Fruit fly (Drosophila melanogaster) whole organism, embryonic: ENCODE measurements around the gene Muted.

Source experiments
- CG13123 ChIP-seq: fragments of 200-800 bp; sonication (Bioruptor generic); optimal IDR thresholded peaks from 2 replicates; lab custom pipeline; 2016; ENCODE audit warnings: missing biosample characterization, missing genetic modification characterization
- CG13624 ChIP-seq: fragments of 200-800 bp; sonication (Bioruptor generic); optimal IDR thresholded peaks from 2 replicates; lab custom pipeline; 2016; ENCODE audit warnings: missing biosample characterization, missing genetic modification characterization
- CG14050 ChIP-seq: fragments of 200-800 bp; sonication (Bioruptor generic); IDR thresholded peaks from 3 replicates; pipeline ENCODE4 v1.3.6; 2022; ENCODE audit warnings: missing biosample characterization, missing genetic modification characterization
- CG14667 ChIP-seq: fragments of 200-800 bp; sonication (Bioruptor generic); IDR thresholded peaks from 2 replicates; pipeline ENCODE4 v1.3.6; 2022; ENCODE audit warnings: missing biosample characterization, missing genetic modification characterization
- CG14710 ChIP-seq: fragments of 200-800 bp; sonication (Bioruptor generic); optimal IDR thresholded peaks from 3 replicates; lab custom pipeline; 2019; ENCODE audit warnings: missing biosample characterization, mild to moderate bottlenecking, missing genetic modification characterization, moderate library complexity
- CG14860 ChIP-seq: fragments of 200-800 bp; sonication (Bioruptor generic); IDR thresholded peaks from 3 replicates; pipeline ENCODE4 v1.3.6; 2022; ENCODE audit warnings: missing biosample characterization, missing genetic modification characterization; ENCODE audit not compliant: partially characterized antibody
- CG16815 ChIP-seq: fragments of 200-800 bp; sonication (Bioruptor generic); optimal IDR thresholded peaks from 3 replicates; lab custom pipeline; 2017; ENCODE audit warnings: missing biosample characterization, mild to moderate bottlenecking, missing genetic modification characterization
- CG17328 ChIP-seq: fragments of 200-800 bp; sonication (Bioruptor generic); IDR thresholded peaks from 2 replicates; pipeline ENCODE4 v1.3.6; 2022; ENCODE audit warnings: missing biosample characterization, missing genetic modification characterization
- CG17568 ChIP-seq: fragments of 200-800 bp; sonication (Bioruptor generic); optimal IDR thresholded peaks from 2 replicates; lab custom pipeline; 2018; ENCODE audit warnings: missing biosample characterization, mild to moderate bottlenecking, missing genetic modification characterization, moderate library complexity
- CG18599 ChIP-seq: fragments of 200-800 bp; sonication (Bioruptor generic); optimal IDR thresholded peaks from 3 replicates; lab custom pipeline; 2017; ENCODE audit warnings: missing biosample characterization, missing genetic modification characterization, mild to moderate bottlenecking, moderate library complexity, missing genetic modification reagents
- CG18764 ChIP-seq: fragments of 200-800 bp; sonication (Bioruptor generic); optimal IDR thresholded peaks from 3 replicates; lab custom pipeline; 2016; ENCODE audit warnings: missing biosample characterization, missing genetic modification characterization
- CG2116 ChIP-seq: fragments of 200-800 bp; sonication (Bioruptor generic); optimal IDR thresholded peaks from 3 replicates; lab custom pipeline; 2018; ENCODE audit warnings: missing biosample characterization, mild to moderate bottlenecking, missing genetic modification characterization
- CG31224 ChIP-seq: fragments of 200-800 bp; sonication (Bioruptor generic); IDR thresholded peaks from 2 replicates; pipeline ENCODE4 v1.3.6; 2022; ENCODE audit warnings: missing biosample characterization, missing genetic modification characterization
- CG3407 ChIP-seq: fragments of 200-800 bp; sonication (Bioruptor generic); optimal IDR thresholded peaks from 2 replicates; lab custom pipeline; 2018; ENCODE audit warnings: missing biosample characterization, mild to moderate bottlenecking, missing genetic modification characterization
- CG4617 ChIP-seq: fragments of 200-800 bp; sonication (Bioruptor generic); optimal IDR thresholded peaks from 3 replicates; lab custom pipeline; 2016; ENCODE audit warnings: missing biosample characterization, missing genetic modification characterization, borderline replicate concordance
- CG5180 ChIP-seq: fragments of 200-800 bp; sonication (Bioruptor generic); optimal IDR thresholded peaks from 3 replicates; lab custom pipeline; 2017; ENCODE audit warnings: missing biosample characterization, missing genetic modification characterization, mild to moderate bottlenecking, moderate library complexity, missing genetic modification reagents
- CG6272 ChIP-seq: fragments of 200-800 bp; sonication (Bioruptor generic); IDR thresholded peaks from 2 replicates; pipeline ENCODE4 v1.3.6; 2022; ENCODE audit warnings: missing biosample characterization, missing genetic modification characterization
- CG6791 ChIP-seq: fragments of 200-800 bp; sonication (Bioruptor generic); IDR thresholded peaks from 3 replicates; pipeline ENCODE4 v1.3.6; 2022; ENCODE audit warnings: missing biosample characterization, missing genetic modification characterization; ENCODE audit not compliant: partially characterized antibody
- CG7357 ChIP-seq: fragments of 200-800 bp; sonication (Bioruptor generic); IDR thresholded peaks from 3 replicates; pipeline ENCODE4 v1.3.6; 2022; ENCODE audit warnings: missing biosample characterization, missing genetic modification characterization
- CTCF ChIP-seq: fragments of 200-800 bp; sonication (Bioruptor generic); optimal IDR thresholded peaks from 2 replicates; lab custom pipeline; 2017; ENCODE audit warnings: missing biosample characterization, mild to moderate bottlenecking, missing genetic modification characterization, moderate library complexity
- CkIIα-i1 ChIP-seq: fragments of 200-800 bp; sonication (Bioruptor generic); IDR thresholded peaks from 2 replicates; pipeline ENCODE4 v1.3.6; 2022; ENCODE audit warnings: missing biosample characterization, missing genetic modification characterization
- D ChIP-seq, 2 experiments: fragments of 200-800 bp in 1 of 2; fragments of >200 bp in 1 of 2; sonication (Bioruptor generic) in 1 of 2; optimal IDR thresholded peaks; 2 replicates in 1 of 2; 3 replicates in 1 of 2; lab custom pipeline; 2017; ENCODE audit warnings: mild to moderate bottlenecking in 1 of 2, missing biosample characterization in 1 of 2, missing genetic modification characterization in 1 of 2, missing genetic modification reagents in 1 of 2
- Dip3 ChIP-seq: fragments of 200-800 bp; sonication (Bioruptor generic); optimal IDR thresholded peaks from 3 replicates; lab custom pipeline; 2016; ENCODE audit warnings: missing biosample characterization, missing genetic modification characterization
- Doc3 ChIP-seq: fragments of 200-800 bp; sonication (Bioruptor generic); IDR thresholded peaks from 3 replicates; pipeline ENCODE4 v1.3.6; 2022; ENCODE audit warnings: missing biosample characterization, missing genetic modification characterization; ENCODE audit not compliant: partially characterized antibody
- Elba2 ChIP-seq: fragments of 200-800 bp; sonication (Bioruptor generic); optimal IDR thresholded peaks from 3 replicates; lab custom pipeline; 2016; ENCODE audit warnings: missing biosample characterization, missing genetic modification characterization
- HLH3B ChIP-seq: fragments of 200-800 bp; sonication (Bioruptor generic); IDR thresholded peaks from 2 replicates; pipeline ENCODE4 v1.3.6; 2022; ENCODE audit warnings: missing biosample characterization, missing genetic modification characterization
- Hr78 ChIP-seq, 2 experiments: fragments of 200-800 bp in 1 of 2; fragments of >200 bp in 1 of 2; sonication (Bioruptor generic) in 1 of 2; optimal IDR thresholded peaks; 2 replicates each; lab custom pipeline; 2017 to 2019; ENCODE audit warnings: missing biosample characterization in 2 of 2, missing genetic modification characterization in 2 of 2, mild to moderate bottlenecking in 1 of 2, moderate library complexity in 1 of 2
- MBD-R2 ChIP-seq: fragments of 200-800 bp; sonication (Bioruptor generic); IDR thresholded peaks from 2 replicates; pipeline ENCODE4 v1.3.6; 2022; ENCODE audit warnings: missing biosample characterization, missing genetic modification characterization
- NK7.1 ChIP-seq: fragments of 200-800 bp; sonication (Bioruptor generic); optimal IDR thresholded peaks from 3 replicates; lab custom pipeline; 2016; ENCODE audit warnings: missing biosample characterization, missing genetic modification characterization
- Poxn ChIP-seq: fragments of 200-800 bp; sonication (Bioruptor generic); IDR thresholded peaks from 2 replicates; pipeline ENCODE4 v1.3.6; 2022; ENCODE audit warnings: missing biosample characterization, missing genetic modification characterization
- Spps ChIP-seq: fragments of 200-800 bp; sonication (Bioruptor generic); optimal IDR thresholded peaks from 2 replicates; lab custom pipeline; 2018; ENCODE audit warnings: missing biosample characterization, mild to moderate bottlenecking, missing genetic modification characterization
- al ChIP-seq: fragments of 200-800 bp; sonication (Bioruptor generic); IDR thresholded peaks from 2 replicates; pipeline ENCODE4 v1.3.6; 2022; ENCODE audit warnings: missing biosample characterization, missing genetic modification characterization
- amos ChIP-seq: fragments of 200-800 bp; sonication (Bioruptor generic); IDR thresholded peaks from 2 replicates; pipeline ENCODE4 v1.3.6; 2022; ENCODE audit warnings: missing biosample characterization, missing genetic modification characterization; ENCODE audit not compliant: partially characterized antibody
- caup ChIP-seq: fragments of 200-800 bp; sonication (Bioruptor generic); optimal IDR thresholded peaks from 3 replicates; lab custom pipeline; 2017; ENCODE audit warnings: missing biosample characterization, mild to moderate bottlenecking, missing genetic modification characterization, moderate library complexity; ENCODE audit not compliant: severe bottlenecking
- chif ChIP-seq, 2 experiments: fragments of 200-800 bp; sonication (Bioruptor generic); optimal IDR thresholded peaks; 3 replicates each; lab custom pipeline; 2016; ENCODE audit warnings: missing biosample characterization in 2 of 2, missing genetic modification characterization in 2 of 2
- corto ChIP-seq: fragments of 200-800 bp; sonication (Bioruptor generic); optimal IDR thresholded peaks from 2 replicates; lab custom pipeline; 2016; ENCODE audit warnings: missing biosample characterization, mild to moderate bottlenecking, missing genetic modification characterization, moderate library complexity
- en ChIP-seq: fragments of 200-800 bp; sonication (Bioruptor generic); optimal IDR thresholded peaks from 2 replicates; lab custom pipeline; 2016; ENCODE audit warnings: missing biosample characterization, missing genetic modification characterization
- insv ChIP-seq, 2 experiments: fragments of 200-800 bp; sonication (Bioruptor generic); optimal IDR thresholded peaks; 3 replicates each; lab custom pipeline; 2016 to 2018; ENCODE audit warnings: missing biosample characterization in 2 of 2, missing genetic modification characterization in 2 of 2
- lab ChIP-seq: fragments of 200-800 bp; sonication (Bioruptor generic); optimal IDR thresholded peaks from 3 replicates; lab custom pipeline; 2017; ENCODE audit warnings: missing biosample characterization, missing genetic modification characterization, mild to moderate bottlenecking, moderate library complexity, missing genetic modification reagents
- maf-S ChIP-seq: fragments of 200-800 bp; sonication (Bioruptor generic); optimal IDR thresholded peaks from 2 replicates; lab custom pipeline; 2016; ENCODE audit warnings: missing biosample characterization, missing genetic modification characterization
- mam ChIP-seq: fragments of 200-800 bp; sonication (Bioruptor generic); optimal IDR thresholded peaks from 3 replicates; lab custom pipeline; 2016; ENCODE audit warnings: missing biosample characterization, missing genetic modification characterization
- nerfin-2 ChIP-seq: fragments of 200-800 bp; sonication (Bioruptor generic); IDR thresholded peaks from 2 replicates; pipeline ENCODE4 v1.3.6; 2022; ENCODE audit warnings: missing biosample characterization, missing genetic modification characterization; ENCODE audit not compliant: partially characterized antibody
- pb ChIP-seq: fragments of 200-800 bp; sonication (Bioruptor generic); optimal IDR thresholded peaks from 3 replicates; lab custom pipeline; 2016; ENCODE audit warnings: missing biosample characterization, missing genetic modification characterization
- stwl ChIP-seq: fragments of 200-800 bp; sonication (Bioruptor generic); optimal IDR thresholded peaks from 3 replicates; lab custom pipeline; 2018; ENCODE audit warnings: missing biosample characterization, mild to moderate bottlenecking, missing genetic modification characterization, moderate library complexity
- trem ChIP-seq: fragments of 200-800 bp; optimal IDR thresholded peaks from 3 replicates; lab custom pipeline; 2019; ENCODE audit warnings: missing biosample characterization, mild to moderate bottlenecking, missing genetic modification characterization, moderate library complexity
- usp ChIP-seq: fragments of >200 bp; optimal IDR thresholded peaks from 2 replicates; lab custom pipeline; 2017; ENCODE audit warnings: missing biosample characterization, missing genetic modification characterization
- wor ChIP-seq: fragments of 200-800 bp; sonication (Bioruptor generic); IDR thresholded peaks from 2 replicates; pipeline ENCODE4 v1.3.6; 2022; ENCODE audit warnings: missing biosample characterization, missing genetic modification characterization
- yki ChIP-seq: fragments of >200 bp; optimal IDR thresholded peaks from 3 replicates; lab custom pipeline; 2018

Gene Muted

DNA sequence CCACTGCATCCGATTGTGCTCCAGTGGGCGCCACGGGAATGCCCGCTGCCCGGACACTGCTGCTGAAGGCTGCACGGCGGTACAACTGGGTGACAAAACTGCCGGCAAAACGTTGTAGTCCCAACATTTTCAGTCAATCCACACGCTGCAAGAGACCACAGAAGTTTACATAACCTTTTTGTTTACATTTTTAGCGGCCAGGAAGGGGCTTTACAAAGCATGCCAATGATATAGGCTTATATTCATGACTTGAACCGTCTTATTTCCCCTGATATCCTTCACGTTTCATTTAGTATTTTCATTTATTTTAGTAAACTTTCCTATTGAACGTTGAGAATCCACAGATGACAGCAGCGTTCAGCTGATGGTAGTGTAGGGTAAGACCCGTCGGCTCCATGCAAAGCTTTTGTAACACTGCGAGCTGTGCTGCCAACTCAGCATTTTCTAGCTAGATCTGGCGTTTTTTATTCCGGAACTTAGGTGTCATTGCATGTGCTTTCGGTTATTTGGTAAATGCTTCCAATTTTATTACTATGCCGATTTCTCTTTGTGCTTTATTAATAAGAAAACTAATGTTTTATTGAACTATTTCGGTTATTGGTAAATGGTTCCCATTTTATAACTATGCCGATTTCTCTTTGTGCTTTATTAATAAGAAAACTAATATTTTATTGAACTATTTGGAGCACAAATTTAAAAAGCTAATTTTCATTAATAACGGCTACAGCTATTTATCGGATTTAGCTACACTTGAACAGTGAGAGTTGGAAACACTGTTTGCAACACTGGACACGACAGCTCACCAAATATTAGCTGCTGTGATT is 48.3 kb downstream of the Muted start, which contains the start of the genes CG13850 and lqfR (continued):
- peak; percentile 17 for TF ChIP-seq corto (GFP tag; lab: Kevin White, UChicago)
- no peak for TF ChIP-seq CG14050 (GFP tag; lab: Robert Waterston, UW)
- no peak for TF ChIP-seq CG17568 (GFP tag; lab: Kevin White, UChicago)
- TF ChIP-seq trem: peak; percentile 84
- no peak for TF ChIP-seq Poxn (GFP tag; lab: Robert Waterston, UW)
- TF ChIP-seq CG14860 (GFP tag; lab: Robert Waterston, UW): no peak
- TF ChIP-seq yki: no peak
- peak; percentile 66 for TF ChIP-seq stwl (tag; lab: Kevin White, UChicago)
- TF ChIP-seq maf-S: peak; percentile 79
- peak; percentile 76 for TF ChIP-seq lab
- no peak for TF ChIP-seq Spps
- no peak for TF ChIP-seq D (optimal IDR thresholded peaks at IDR 0.05; lab: Kevin White, UChicago)
- TF ChIP-seq D (GFP tag; optimal IDR thresholded peaks at IDR 0.05; lab: Kevin White, UChicago): peak; percentile 64
- TF ChIP-seq CG2116 (GFP tag; lab: Kevin White, UChicago): peak; percentile 61
- TF ChIP-seq CG5180 (GFP tag; lab: Kevin White, UChicago): no peak
- TF ChIP-seq insv (GFP tag; optimal IDR thresholded peaks at IDR 0.05; lab: Kevin White, UChicago): peak in 1 of 2 experiments; percentile 16
- peak; percentile 71 for TF ChIP-seq Elba2
- TF ChIP-seq CG6791 (GFP tag; lab: Robert Waterston, UW): no peak
- TF ChIP-seq nerfin-2 (GFP tag; lab: Robert Waterston, UW): no peak
- peak; percentile 54 for TF ChIP-seq en (GFP tag; lab: Kevin White, UChicago)
- peak; percentile 66 for TF ChIP-seq CG18764 (GFP tag; lab: Kevin White, UChicago)
- peak; percentile 41; the same call in 1 of the 2 replicates for TF ChIP-seq CG31224 (GFP tag; lab: Robert Waterston, UW)
- peak; percentile 38 for TF ChIP-seq CG3407 (GFP tag; lab: Kevin White, UChicago)
- TF ChIP-seq CG16815 (GFP tag; lab: Kevin White, UChicago): peak; percentile 83
- TF ChIP-seq CG18599 (GFP tag; lab: Kevin White, UChicago): peak; percentile 53
- TF ChIP-seq al (GFP tag; lab: Robert Waterston, UW): peak; percentile 60; the same call in 1 of the 2 replicates
- TF ChIP-seq MBD-R2 (GFP tag; lab: Robert Waterston, UW): peak; percentile 76
- TF ChIP-seq amos (GFP tag; lab: Robert Waterston, UW): no peak
- peak; percentile 63 for TF ChIP-seq CG13123 (GFP tag; lab: Kevin White, UChicago)
- TF ChIP-seq Dip3: peak; percentile 80
- no peak for TF ChIP-seq Doc3 (GFP tag; lab: Robert Waterston, UW)
- TF ChIP-seq NK7.1: peak; percentile 39
- TF ChIP-seq chif (GFP tag; optimal IDR thresholded peaks at IDR 0.05; lab: Kevin White, UChicago): peak; percentile 44 to 73
- no peak for TF ChIP-seq CkIIα-i1 (GFP tag; lab: Robert Waterston, UW)
- TF ChIP-seq pb (GFP tag; lab: Kevin White, UChicago): peak; percentile 71
- TF ChIP-seq mam: peak; percentile 85
- 0 out of 2 replicates have a peak, but pooled peaks have one; percentile 35 for TF ChIP-seq wor (GFP tag; lab: Robert Waterston, UW)
- peak; percentile 57; the same call in 1 of the 2 replicates for TF ChIP-seq HLH3B (GFP tag; lab: Robert Waterston, UW)
- 0 out of 3 replicates have a peak, but pooled peaks have one; percentile 7 for TF ChIP-seq CG7357 (GFP tag; lab: Robert Waterston, UW)
- TF ChIP-seq usp (GFP tag; lab: Kevin White, UChicago): no peak
- TF ChIP-seq CG4617 (GFP tag; lab: Kevin White, UChicago): peak; percentile 40
- TF ChIP-seq CG14710 (tag; lab: Kevin White, UChicago): peak; percentile 84
- TF ChIP-seq CG6272 (GFP tag; lab: Robert Waterston, UW): peak; percentile 14; the same call in 1 of the 2 replicates
- no peak for TF ChIP-seq Hr78 (GFP tag; optimal IDR thresholded peaks at IDR 0.05; lab: Kevin White, UChicago)
- TF ChIP-seq CG13624: peak; percentile 81
- TF ChIP-seq caup (GFP tag; lab: Kevin White, UChicago): peak; percentile 80
- TF ChIP-seq CG17328 (GFP tag; lab: Robert Waterston, UW): no peak
- TF ChIP-seq CTCF (GFP tag; lab: Kevin White, UChicago): no peak
- peak; percentile 25; the same call in 1 of the 2 replicates for TF ChIP-seq CG14667
